Worm (Caenorhabditis elegans) whole organism, L4 larva: Measurements from ENCODE around the gene rps-14.

ENCODE experiments used
- ZK546.5 ChIP-seq, 2 experiments: sonication (generic microtip); optimal IDR thresholded peaks; 2 replicates each; lab custom pipeline; 2017; ENCODE audit warnings: missing biosample characterization in 2 of 2, missing genetic modification characterization in 2 of 2
- mxl-2 ChIP-seq: fragments of 200-800 bp; sonication (Bioruptor generic); conservative IDR thresholded peaks from 2 replicates; pipeline ENCODE4 v1.3.6; 2022; ENCODE audit warnings: missing genetic modification reagents, missing genetic modification characterization, missing compliant biosample characterization
- unc-62 ChIP-seq, 3 experiments: fragments of 150-350 bp in 1 of 3; sonication (generic microtip); optimal IDR thresholded peaks in 2 of 3; peaks in 1 of 3; 1 replicate in 1 of 3; 2 replicates in 2 of 3; lab custom pipeline; 2014 to 2017; ENCODE audit warnings: missing biosample characterization in 3 of 3, missing genetic modification characterization in 3 of 3, missing genetic modification reagents in 3 of 3, missing genotype in 1 of 3
- zag-1 ChIP-seq: fragments of 150-350 bp; optimal IDR thresholded peaks from 2 replicates; lab custom pipeline; 2014; ENCODE audit warnings: missing biosample characterization, missing genetic modification characterization

- TF ChIP-seq mxl-2 (GFP tag; lab: Robert Waterston, UW), result no peak
- no peak for TF ChIP-seq zag-1 (tag; lab: Kevin White, UChicago)
- TF ChIP-seq ZK546.5 (tag; optimal IDR thresholded peaks at IDR 0.05; lab: Kevin White, UChicago), result no peak
- TF ChIP-seq unc-62 (GFP tag; optimal IDR thresholded peaks at IDR 0.05 in 1 of 2; lab: Kevin White, UChicago), result no peak
- TF ChIP-seq unc-62 (tag; optimal IDR thresholded peaks at IDR 0.05; lab: Kevin White, UChicago), result no peak
Measured at ce11 chrIII:7138178-7138577, 41.2 kb downstream of the rps-14 start, which contains the start of gene B0280.11.
